Worm (Caenorhabditis elegans): Measurements from ENCODE around the gene thoc-5.

Gene thoc-5

DNA sequence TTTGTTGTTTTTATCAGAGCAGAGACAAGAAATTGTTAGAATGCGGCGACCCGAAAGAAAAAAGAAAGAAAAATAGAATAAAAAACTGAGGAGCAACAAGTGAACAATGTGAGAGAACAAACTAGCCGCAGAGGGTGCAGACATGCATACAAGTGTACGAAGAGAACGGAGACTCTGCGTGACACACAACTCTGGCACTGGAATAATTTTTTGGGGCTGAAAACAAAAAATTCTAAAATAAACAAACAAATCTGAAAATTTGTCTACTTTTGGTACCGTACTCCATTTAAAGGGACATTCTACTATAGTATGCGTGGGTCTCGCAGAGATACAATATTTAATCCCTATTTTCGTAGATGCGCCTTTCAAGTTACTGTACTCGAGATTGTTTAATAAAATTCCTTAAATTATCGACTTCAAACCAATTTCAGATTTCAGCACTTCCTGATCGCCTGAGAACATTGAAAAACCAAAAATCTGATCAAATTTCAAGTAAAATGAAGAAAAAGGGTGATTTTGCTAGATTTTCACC, 25.9 kb upstream of the thoc-5 start:
- TF ChIP-seq sea-1 (GFP tag; conservative IDR thresholded peaks at IDR 0.05) = no peak
- TF ChIP-seq scrt-1 (GFP tag; IDR thresholded peaks at IDR 0.05) = no peak
- no peak for TF ChIP-seq tbx-11 (GFP tag; IDR thresholded peaks at IDR 0.05)
- no peak for TF ChIP-seq hmg-4 (GFP tag; optimal IDR thresholded peaks at IDR 0.05)
- no peak for TF ChIP-seq ets-7 (tag; optimal IDR thresholded peaks at IDR 0.05)
- no peak for TF ChIP-seq tra-4 (tag; optimal IDR thresholded peaks at IDR 0.05)
- no peak for TF ChIP-seq ceh-13 (GFP tag; optimal IDR thresholded peaks at IDR 0.05)
- no peak for TF ChIP-seq F13C5.2 (tag; optimal IDR thresholded peaks at IDR 0.05)
- no peak for TF ChIP-seq ama-1 (optimal IDR thresholded peaks at IDR 0.05)
- no peak for TF ChIP-seq hnd-1 (tag; optimal IDR thresholded peaks at IDR 0.05)
- no peak for TF ChIP-seq B0310.2 (tag; optimal IDR thresholded peaks at IDR 0.05)
- TF ChIP-seq aly-1 (tag; optimal IDR thresholded peaks at IDR 0.05) = no peak
- no peak for TF ChIP-seq ceh-36 (tag; optimal IDR thresholded peaks at IDR 0.05)

ce11 chrIII:5373715-5374114, 24.5 kb upstream of the thoc-5 start:
- TF ChIP-seq pes-1 (GFP tag; IDR thresholded peaks at IDR 0.05) (no peak), ceh-13 (GFP tag; optimal IDR thresholded peaks at IDR 0.05) (no peak), hmbx-1 (tag; optimal IDR thresholded peaks at IDR 0.05) (no peak), tra-4 (tag; optimal IDR thresholded peaks at IDR 0.05) (no peak)

DNA sequence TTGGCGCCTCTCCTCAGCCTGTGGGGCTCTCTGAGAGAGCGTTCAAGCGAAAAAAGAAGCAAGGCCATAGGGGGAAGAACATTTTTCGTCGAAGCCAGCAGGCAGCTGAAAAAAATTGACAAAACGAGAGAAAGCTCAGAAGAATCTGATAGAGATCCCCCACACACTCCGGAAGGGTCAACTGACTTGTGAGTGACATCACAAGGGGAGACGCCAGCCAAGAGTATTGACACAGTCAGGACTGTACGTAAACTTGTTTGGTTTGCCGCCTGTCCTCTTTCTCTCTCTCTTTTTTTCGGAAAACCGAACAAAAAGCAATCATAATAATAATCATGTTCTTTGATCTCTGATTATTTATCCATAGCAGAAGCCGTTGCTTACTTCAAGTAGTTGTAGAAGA, 23.7 kb upstream of the thoc-5 start:
- TF ChIP-seq hmbx-1 (tag; optimal IDR thresholded peaks at IDR 0.05) (no peak), flt-1 (GFP tag; IDR thresholded peaks at IDR 0.05) (no peak), pes-1 (GFP tag; IDR thresholded peaks at IDR 0.05) (no peak), sea-1 (GFP tag; conservative IDR thresholded peaks at IDR 0.05) (no peak), scrt-1 (GFP tag; IDR thresholded peaks at IDR 0.05) (no peak), hmg-4 (GFP tag; optimal IDR thresholded peaks at IDR 0.05) (peak; percentile 14), ama-1 (optimal IDR thresholded peaks at IDR 0.05) (no peak), aly-1 (tag; optimal IDR thresholded peaks at IDR 0.05) (no peak)

DNA sequence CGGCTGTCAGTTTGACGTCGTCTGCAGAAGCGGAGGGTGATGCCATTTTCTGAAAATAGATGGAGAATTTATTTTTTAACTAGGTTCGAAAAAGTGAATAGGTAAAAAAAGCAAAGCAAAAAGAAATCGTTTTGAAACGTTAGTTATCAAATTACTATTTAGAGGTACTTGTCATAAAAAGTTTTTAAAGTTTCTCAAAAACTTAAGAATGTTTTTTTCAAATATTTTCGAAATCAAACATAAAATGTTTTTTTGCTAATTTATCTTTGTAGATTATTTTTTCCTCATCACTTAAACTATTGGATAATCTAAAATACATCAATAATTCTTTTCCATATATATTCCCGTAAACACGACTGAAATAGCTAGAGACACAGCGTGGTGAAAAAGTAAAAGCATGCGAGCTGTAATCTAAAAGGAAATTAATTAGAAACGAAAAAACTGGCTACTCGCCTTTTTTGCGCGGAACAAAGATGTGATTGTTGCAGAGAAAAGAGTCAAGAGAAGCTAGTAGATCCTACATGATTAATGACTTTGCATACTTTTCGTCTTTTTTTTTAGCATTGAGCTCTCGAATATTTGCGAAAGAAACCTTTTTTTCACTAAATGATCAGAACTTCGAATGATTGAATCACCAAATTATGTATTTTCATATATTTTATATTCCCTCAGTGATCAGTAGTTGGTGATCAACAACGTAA, 22.2 kb upstream of the thoc-5 start, which contains the start of gene szy-2:
szy-2 (minus strand) TSS at position 51 of the 701 bp plus-strand sequence.
- TF ChIP-seq ama-1 (optimal IDR thresholded peaks at IDR 0.05) (no peak), pes-1 (GFP tag; IDR thresholded peaks at IDR 0.05) (no peak), tra-4 (tag; optimal IDR thresholded peaks at IDR 0.05) (no peak), B0310.2 (tag; optimal IDR thresholded peaks at IDR 0.05) (no peak), hmg-4 (GFP tag; optimal IDR thresholded peaks at IDR 0.05) (no peak), tbx-37 (GFP tag; conservative IDR thresholded peaks at IDR 0.05) (no peak), hmbx-1 (tag; optimal IDR thresholded peaks at IDR 0.05) (no peak)

- no peak for TF ChIP-seq ama-1 (optimal IDR thresholded peaks at IDR 0.05)
Observed at ce11 chrIII:5367995-5368899, 19.0 kb upstream of the thoc-5 start, which contains the start of gene dhs-9. dhs-9 (minus strand) TSS chrIII:5368045.

DNA sequence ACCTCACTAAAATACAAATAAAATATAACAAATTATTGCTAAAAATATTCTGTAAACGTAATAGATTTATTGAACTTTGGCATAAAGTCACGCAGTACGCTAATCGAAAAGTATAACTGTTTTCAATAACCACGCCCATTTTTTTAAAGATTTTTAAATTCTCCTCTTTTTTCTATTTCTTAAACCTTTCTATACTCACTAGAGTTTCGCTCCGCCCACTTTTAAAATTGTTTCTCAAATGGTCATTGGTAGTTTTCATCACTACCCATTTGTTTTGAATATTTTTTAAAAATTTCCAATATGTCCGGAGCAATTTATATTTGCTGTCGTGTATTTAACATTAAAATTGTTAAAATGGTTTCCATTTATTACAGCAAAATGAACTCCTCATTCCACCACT, 12.7 kb upstream of the thoc-5 start, which contains the start of gene Y32H12A.1:
Y32H12A.1 (plus strand) TSS at position 301 of the 400 bp plus-strand sequence.
- TF ChIP-seq tra-4 (tag; optimal IDR thresholded peaks at IDR 0.05) (no peak), tbx-37 (GFP tag; conservative IDR thresholded peaks at IDR 0.05) (no peak), hmg-4 (GFP tag; optimal IDR thresholded peaks at IDR 0.05) (no peak), ets-7 (tag; optimal IDR thresholded peaks at IDR 0.05) (no peak), hnd-1 (tag; optimal IDR thresholded peaks at IDR 0.05) (no peak), ceh-13 (GFP tag; optimal IDR thresholded peaks at IDR 0.05) (no peak), B0310.2 (tag; optimal IDR thresholded peaks at IDR 0.05) (no peak), ama-1 (optimal IDR thresholded peaks at IDR 0.05) (no peak)

ce11 chrIII:5346017-5346416, 3.2 kb downstream of the thoc-5 start, which contains the start of gene glrx-21:
glrx-21 (minus strand) TSS chrIII:5346117.
- TF ChIP-seq hnd-1 (tag; optimal IDR thresholded peaks at IDR 0.05) (no peak), hmg-4 (GFP tag; optimal IDR thresholded peaks at IDR 0.05) (no peak), aly-1 (tag; optimal IDR thresholded peaks at IDR 0.05) (no peak), tbx-11 (GFP tag; IDR thresholded peaks at IDR 0.05) (no peak), hmbx-1 (tag; optimal IDR thresholded peaks at IDR 0.05) (no peak), ama-1 (optimal IDR thresholded peaks at IDR 0.05) (no peak), scrt-1 (GFP tag; IDR thresholded peaks at IDR 0.05) (no peak), tbx-37 (GFP tag; conservative IDR thresholded peaks at IDR 0.05) (no peak), tra-4 (tag; optimal IDR thresholded peaks at IDR 0.05) (no peak), F13C5.2 (tag; optimal IDR thresholded peaks at IDR 0.05) (no peak), ceh-36 (tag; optimal IDR thresholded peaks at IDR 0.05) (no peak), B0310.2 (tag; optimal IDR thresholded peaks at IDR 0.05) (no peak), sea-1 (GFP tag; conservative IDR thresholded peaks at IDR 0.05) (no peak)

ce11 chrIII:5344561-5344960, 4.6 kb downstream of the thoc-5 start:
- TF ChIP-seq ceh-36 (tag; optimal IDR thresholded peaks at IDR 0.05) (no peak), ama-1 (optimal IDR thresholded peaks at IDR 0.05) (no peak), scrt-1 (GFP tag; IDR thresholded peaks at IDR 0.05) (no peak), sea-1 (GFP tag; conservative IDR thresholded peaks at IDR 0.05) (no peak), flt-1 (GFP tag; IDR thresholded peaks at IDR 0.05) (no peak), tbx-11 (GFP tag; IDR thresholded peaks at IDR 0.05) (no peak), ceh-13 (GFP tag; optimal IDR thresholded peaks at IDR 0.05) (no peak), hnd-1 (tag; optimal IDR thresholded peaks at IDR 0.05) (no peak), tbx-37 (GFP tag; conservative IDR thresholded peaks at IDR 0.05) (no peak), tra-4 (tag; optimal IDR thresholded peaks at IDR 0.05) (no peak), hmg-4 (GFP tag; optimal IDR thresholded peaks at IDR 0.05) (no peak), hmbx-1 (tag; optimal IDR thresholded peaks at IDR 0.05) (no peak), ets-7 (tag; optimal IDR thresholded peaks at IDR 0.05) (no peak)

All from whole organism, early embryonic.